Fruit fly (Drosophila melanogaster) whole organism, embryonic: ENCODE measurements around the gene CG43702.
A peak's percentile ranks its signal among the peaks of the same experiment; 100 is the strongest.

ENCODE experiments used
- Atf6 ChIP-seq: fragments of 200-800 bp; sonication (Bioruptor generic); IDR thresholded peaks from 2 replicates; pipeline ENCODE4 v1.3.6; 2022; ENCODE audit warnings: missing biosample characterization, missing genetic modification characterization
- B-H2 ChIP-seq: fragments of 200-800 bp; sonication (Bioruptor generic); optimal IDR thresholded peaks from 2 replicates; lab custom pipeline; 2018; ENCODE audit warnings: missing biosample characterization, mild to moderate bottlenecking, missing genetic modification characterization
- CG10462 ChIP-seq: fragments of 200-800 bp; sonication (Bioruptor generic); optimal IDR thresholded peaks from 2 replicates; lab custom pipeline; 2016; ENCODE audit warnings: missing biosample characterization, missing genetic modification characterization
- CG11560 ChIP-seq: fragments of 200-800 bp; sonication (Bioruptor generic); IDR thresholded peaks from 3 replicates; pipeline ENCODE4 v1.3.6; 2022; ENCODE audit warnings: missing biosample characterization, missing genetic modification characterization
- CG12155 ChIP-seq: fragments of 200-800 bp; sonication (Bioruptor generic); optimal IDR thresholded peaks from 3 replicates; lab custom pipeline; 2016; ENCODE audit warnings: missing biosample characterization, missing genetic modification characterization
- CG14441 ChIP-seq: fragments of 200-800 bp; sonication (Bioruptor generic); IDR thresholded peaks from 2 replicates; pipeline ENCODE4 v1.3.6; 2022; ENCODE audit warnings: missing biosample characterization, missing genetic modification characterization
- CG16779 ChIP-seq: fragments of 200-800 bp; sonication (Bioruptor generic); IDR thresholded peaks from 2 replicates; pipeline ENCODE4 v1.3.6; 2022; ENCODE audit warnings: missing biosample characterization, missing genetic modification characterization
- CG2120 ChIP-seq: fragments of 200-800 bp; sonication (Bioruptor generic); optimal IDR thresholded peaks from 3 replicates; lab custom pipeline; 2016; ENCODE audit warnings: missing biosample characterization, missing genetic modification characterization
- CG2199 ChIP-seq: fragments of 200-800 bp; sonication (Bioruptor generic); IDR thresholded peaks from 3 replicates; pipeline ENCODE4 v1.3.6; 2022; ENCODE audit warnings: missing biosample characterization, missing genetic modification characterization
- CG2875 ChIP-seq: fragments of 200-800 bp; sonication (Bioruptor generic); optimal IDR thresholded peaks from 2 replicates; lab custom pipeline; 2017; ENCODE audit warnings: missing biosample characterization, mild to moderate bottlenecking, missing genetic modification characterization, missing genetic modification reagents
- CG3163 ChIP-seq: fragments of 200-800 bp; sonication (Bioruptor generic); optimal IDR thresholded peaks from 3 replicates; lab custom pipeline; 2016; ENCODE audit warnings: missing biosample characterization, missing genetic modification characterization
- CG32532 ChIP-seq: fragments of 200-800 bp; sonication (Bioruptor generic); IDR thresholded peaks from 2 replicates; pipeline ENCODE4 v1.3.6; 2022; ENCODE audit warnings: missing biosample characterization, missing genetic modification characterization
- CG4328 ChIP-seq: fragments of 200-800 bp; sonication (Bioruptor generic); optimal IDR thresholded peaks from 3 replicates; lab custom pipeline; 2017; ENCODE audit warnings: missing biosample characterization, missing genetic modification reagents, missing genetic modification characterization
- CG5180 ChIP-seq: fragments of 200-800 bp; sonication (Bioruptor generic); optimal IDR thresholded peaks from 3 replicates; lab custom pipeline; 2017; ENCODE audit warnings: missing biosample characterization, missing genetic modification characterization, mild to moderate bottlenecking, moderate library complexity, missing genetic modification reagents
- CG6272 ChIP-seq: fragments of 200-800 bp; sonication (Bioruptor generic); IDR thresholded peaks from 2 replicates; pipeline ENCODE4 v1.3.6; 2022; ENCODE audit warnings: missing biosample characterization, missing genetic modification characterization
- CG6683 ChIP-seq: fragments of 200-800 bp; sonication (Bioruptor generic); optimal IDR thresholded peaks from 2 replicates; lab custom pipeline; 2017; ENCODE audit warnings: missing biosample characterization, mild to moderate bottlenecking, missing genetic modification characterization, missing genetic modification reagents
- CG7928 ChIP-seq: fragments of 200-800 bp; sonication (Bioruptor generic); optimal IDR thresholded peaks from 2 replicates; lab custom pipeline; 2017; ENCODE audit warnings: missing biosample characterization, mild to moderate bottlenecking, missing genetic modification characterization
- CG8290 ChIP-seq, 3 experiments: fragments of 200-800 bp; sonication (Bioruptor generic); optimal IDR thresholded peaks; 2 replicates each; lab custom pipeline; 2016 to 2019; ENCODE audit warnings: missing biosample characterization in 3 of 3, missing genetic modification characterization in 3 of 3, mild to moderate bottlenecking in 2 of 3, moderate library complexity in 1 of 3
- CG9932 ChIP-seq: fragments of 200-800 bp; sonication (Bioruptor generic); IDR thresholded peaks from 2 replicates; pipeline ENCODE4 v1.3.6; 2022; ENCODE audit warnings: missing biosample characterization, missing genetic modification characterization
- CHES-1-like ChIP-seq: fragments of 200-800 bp; sonication (Bioruptor generic); optimal IDR thresholded peaks from 2 replicates; lab custom pipeline; 2016; ENCODE audit warnings: missing biosample characterization, missing genetic modification characterization
- CoRest ChIP-seq: fragments of 200-800 bp; sonication (Bioruptor generic); optimal IDR thresholded peaks from 3 replicates; lab custom pipeline; 2018; ENCODE audit warnings: missing biosample characterization, mild to moderate bottlenecking, missing genetic modification characterization, moderate library complexity
- D19A ChIP-seq: fragments of 200-800 bp; optimal IDR thresholded peaks from 3 replicates; lab custom pipeline; 2019; ENCODE audit warnings: missing biosample characterization, mild to moderate bottlenecking, missing genetic modification characterization, moderate library complexity
- Dbx ChIP-seq: fragments of 200-800 bp; sonication (Bioruptor generic); IDR thresholded peaks from 3 replicates; pipeline ENCODE4 v1.3.6; 2022; ENCODE audit warnings: missing biosample characterization, missing genetic modification characterization
- Dek ChIP-seq: fragments of 200-800 bp; sonication (Bioruptor generic); optimal IDR thresholded peaks from 3 replicates; lab custom pipeline; 2019; ENCODE audit warnings: missing biosample characterization, mild to moderate bottlenecking, missing genetic modification characterization, moderate library complexity
- Drgx ChIP-seq: fragments of 200-800 bp; sonication (Bioruptor generic); IDR thresholded peaks from 2 replicates; pipeline ENCODE4 v1.3.6; 2022; ENCODE audit warnings: missing biosample characterization, missing genetic modification characterization
- Hr3 ChIP-seq: fragments of 200-800 bp; sonication (Bioruptor generic); optimal IDR thresholded peaks from 3 replicates; lab custom pipeline; 2016; ENCODE audit warnings: missing biosample characterization, missing genetic modification characterization
- MESR4 ChIP-seq: fragments of 200-800 bp; sonication (Bioruptor generic); optimal IDR thresholded peaks from 2 replicates; lab custom pipeline; 2018; ENCODE audit warnings: missing biosample characterization, mild to moderate bottlenecking, missing genetic modification characterization, moderate library complexity
- Ptx1 ChIP-seq: fragments of 200-800 bp; sonication (Bioruptor generic); IDR thresholded peaks from 2 replicates; pipeline ENCODE4 v1.3.6; 2022; ENCODE audit warnings: missing biosample characterization, missing genetic modification characterization
- Side ChIP-seq: fragments of 200-800 bp; sonication (Bioruptor generic); optimal IDR thresholded peaks from 2 replicates; lab custom pipeline; 2016; ENCODE audit warnings: missing biosample characterization, missing genetic modification characterization
- Usf ChIP-seq: fragments of 200-800 bp; sonication (Bioruptor generic); optimal IDR thresholded peaks from 2 replicates; lab custom pipeline; 2017; ENCODE audit warnings: missing genotype, missing biosample characterization, missing genetic modification characterization
- Vsx1 ChIP-seq: fragments of 200-800 bp; sonication (Bioruptor generic); optimal IDR thresholded peaks from 2 replicates; lab custom pipeline; 2017; ENCODE audit warnings: missing biosample characterization, mild to moderate bottlenecking, missing genetic modification characterization, missing genetic modification reagents
- bcd ChIP-seq: fragments of 200-800 bp; sonication (Bioruptor generic); optimal IDR thresholded peaks from 2 replicates; lab custom pipeline; 2017; ENCODE audit warnings: missing biosample characterization, mild to moderate bottlenecking, missing genetic modification characterization
- cad ChIP-seq: fragments of >200 bp; optimal IDR thresholded peaks from 2 replicates; lab custom pipeline; 2017; ENCODE audit warnings: missing biosample characterization, missing genetic modification characterization
- cas ChIP-seq: fragments of 200-800 bp; sonication (Bioruptor generic); IDR thresholded peaks from 2 replicates; pipeline ENCODE4 v1.3.6; 2022; ENCODE audit warnings: missing biosample characterization, missing genetic modification characterization
- chinmo ChIP-seq: fragments of 200-800 bp; sonication (Bioruptor generic); IDR thresholded peaks from 4 replicates; pipeline ENCODE4 v1.3.6; 2022; ENCODE audit warnings: missing biosample characterization, missing genetic modification characterization; ENCODE audit not compliant: partially characterized antibody
- corto ChIP-seq: fragments of 200-800 bp; sonication (Bioruptor generic); optimal IDR thresholded peaks from 2 replicates; lab custom pipeline; 2016; ENCODE audit warnings: missing biosample characterization, mild to moderate bottlenecking, missing genetic modification characterization, moderate library complexity
- dmrt11E ChIP-seq: fragments of 200-800 bp; sonication (Bioruptor generic); optimal IDR thresholded peaks from 3 replicates; lab custom pipeline; 2018; ENCODE audit warnings: missing biosample characterization, mild to moderate bottlenecking, missing genetic modification characterization, moderate library complexity
- grau ChIP-seq: fragments of 200-800 bp; optimal IDR thresholded peaks from 3 replicates; lab custom pipeline; 2019; ENCODE audit warnings: missing biosample characterization, mild to moderate bottlenecking, missing genetic modification characterization, moderate library complexity
- gro ChIP-seq: fragments of 200-800 bp; sonication (Bioruptor generic); optimal IDR thresholded peaks from 2 replicates; lab custom pipeline; 2016; ENCODE audit warnings: missing biosample characterization, missing genetic modification characterization
- gsb ChIP-seq: fragments of 200-800 bp; sonication (Bioruptor generic); IDR thresholded peaks from 2 replicates; pipeline ENCODE4 v1.3.6; 2022; ENCODE audit warnings: missing biosample characterization, missing genetic modification characterization
- jing ChIP-seq: fragments of 200-800 bp; sonication (Bioruptor generic); optimal IDR thresholded peaks from 2 replicates; lab custom pipeline; 2018; ENCODE audit warnings: missing biosample characterization, mild to moderate bottlenecking, missing genetic modification characterization
- jumu ChIP-seq: fragments of 200-800 bp; sonication (Bioruptor generic); optimal IDR thresholded peaks from 3 replicates; lab custom pipeline; 2016; ENCODE audit warnings: missing biosample characterization, missing genetic modification characterization
- knrl ChIP-seq: fragments of 200-800 bp; sonication (Bioruptor generic); IDR thresholded peaks from 3 replicates; pipeline ENCODE4 v1.3.6; 2022; ENCODE audit warnings: missing biosample characterization, missing genetic modification characterization; ENCODE audit not compliant: partially characterized antibody
- pb ChIP-seq: fragments of 200-800 bp; sonication (Bioruptor generic); optimal IDR thresholded peaks from 3 replicates; lab custom pipeline; 2016; ENCODE audit warnings: missing biosample characterization, missing genetic modification characterization
- shn ChIP-seq: fragments of 200-800 bp; sonication (Bioruptor generic); optimal IDR thresholded peaks from 3 replicates; lab custom pipeline; 2016; ENCODE audit warnings: missing biosample characterization, missing genetic modification characterization
- tio ChIP-seq: fragments of 200-800 bp; sonication (Bioruptor generic); optimal IDR thresholded peaks from 2 replicates; lab custom pipeline; 2017; ENCODE audit warnings: missing biosample characterization, missing genetic modification characterization, inconsistent platforms
- usp ChIP-seq: fragments of >200 bp; optimal IDR thresholded peaks from 2 replicates; lab custom pipeline; 2017; ENCODE audit warnings: missing biosample characterization, missing genetic modification characterization
- vvl ChIP-seq: fragments of 200-800 bp; sonication (Bioruptor generic); IDR thresholded peaks from 2 replicates; pipeline ENCODE4 v1.3.6; 2022; ENCODE audit warnings: missing biosample characterization, missing genetic modification characterization

CG43702 gene

DNA sequence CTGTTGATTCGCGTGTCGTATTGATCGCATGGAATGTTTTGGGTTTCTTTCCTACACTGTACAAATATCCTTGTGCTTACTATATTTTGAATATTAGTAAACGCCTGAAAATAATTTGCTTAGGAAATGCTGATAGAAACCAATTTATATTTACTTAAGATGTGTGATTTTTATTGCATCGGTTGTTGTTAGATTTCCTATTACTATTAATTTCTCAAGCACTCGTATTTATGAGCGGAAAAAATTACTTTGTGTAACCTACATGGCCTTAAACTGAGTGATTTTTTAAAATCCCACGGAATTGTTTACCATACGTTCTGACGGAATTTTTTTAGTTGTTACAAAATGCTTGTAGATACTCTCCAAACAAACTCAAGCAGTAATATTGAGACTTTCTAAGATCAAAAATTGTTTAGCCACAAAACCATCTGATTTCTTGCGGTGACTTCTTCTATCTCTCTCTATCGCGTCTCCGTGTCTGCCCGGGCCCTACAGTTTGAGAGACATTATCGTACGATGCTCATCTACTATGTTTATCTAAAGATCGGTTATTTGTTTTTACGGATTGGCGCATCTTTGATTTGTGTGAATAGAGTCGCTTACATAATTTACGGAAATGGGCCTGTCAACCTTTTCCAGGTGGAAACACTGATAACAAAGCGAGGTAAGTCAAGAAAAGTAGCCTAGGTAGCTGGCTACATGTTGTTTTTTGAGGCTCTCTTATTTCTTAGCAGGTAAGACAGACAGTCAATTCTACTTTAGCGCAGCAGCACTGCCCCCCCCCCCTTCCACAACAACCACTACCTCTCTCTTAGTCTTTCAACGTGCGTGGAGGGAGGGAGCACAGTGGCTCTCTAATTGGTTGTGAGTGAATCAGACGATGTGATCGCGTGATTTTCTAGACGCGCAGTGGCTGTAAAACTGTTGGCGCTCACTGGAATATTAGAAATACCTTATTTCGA, 21.9 kb upstream of the CG43702 start (continued):
- TF ChIP-seq CG2120 (GFP tag; lab: Kevin White, UChicago), result peak; percentile 76
- TF ChIP-seq CG32532 (GFP tag; lab: Robert Waterston, UW), result peak; percentile 41; the same call in 1 of the 2 replicates
- TF ChIP-seq Drgx (GFP tag; lab: Robert Waterston, UW), result no peak
- TF ChIP-seq CG7928 (GFP tag; lab: Kevin White, UChicago), result peak; percentile 8
- peak; percentile 51 for TF ChIP-seq Side (GFP tag; lab: Kevin White, UChicago)
- TF ChIP-seq CG6683 (GFP tag; lab: Kevin White, UChicago), result no peak
- TF ChIP-seq CG8290 (GFP tag; optimal IDR thresholded peaks at IDR 0.05; lab: Kevin White, UChicago), result peak; percentile 18
- peak in 1 of 2 experiments; percentile 12 for TF ChIP-seq CG8290 (tag; optimal IDR thresholded peaks at IDR 0.05; lab: Kevin White, UChicago)
- TF ChIP-seq CG12155 (GFP tag; lab: Kevin White, UChicago), result no peak
- peak; percentile 11 for TF ChIP-seq CG5180 (GFP tag; lab: Kevin White, UChicago)
- TF ChIP-seq bcd (GFP tag; lab: Kevin White, UChicago), result peak; percentile 66
- TF ChIP-seq Vsx1 (GFP tag; lab: Kevin White, UChicago), result peak; percentile 55
- no peak for TF ChIP-seq CG11560 (tag; lab: Robert Waterston, UW)
- peak; percentile 19 for TF ChIP-seq Usf (GFP tag; lab: Kevin White, UChicago)
- peak; percentile 75 for TF ChIP-seq cad (GFP tag; lab: Kevin White, UChicago)
- peak; percentile 74 for TF ChIP-seq dmrt11E (tag; lab: Kevin White, UChicago)
- TF ChIP-seq CG2199 (GFP tag; lab: Robert Waterston, UW), result peak; percentile 45; the same call in 1 of the 3 replicates
- peak; percentile 39 for TF ChIP-seq gro
- TF ChIP-seq chinmo (GFP tag; lab: Robert Waterston, UW), result 0 out of 4 replicates have a peak, but pooled peaks have one; percentile 39
- TF ChIP-seq CHES-1-like (GFP tag; lab: Kevin White, UChicago), result peak; percentile 39
- TF ChIP-seq CG4328 (GFP tag; lab: Kevin White, UChicago), result no peak
- no peak; the same call in 2 of the 3 replicates for TF ChIP-seq Dbx (GFP tag; lab: Robert Waterston, UW)
- no peak for TF ChIP-seq corto (GFP tag; lab: Kevin White, UChicago)
- TF ChIP-seq pb (GFP tag; lab: Kevin White, UChicago), result peak; percentile 8
- TF ChIP-seq CG16779 (GFP tag; lab: Robert Waterston, UW), result no peak
- TF ChIP-seq CG10462, result peak; percentile 34
- peak; percentile 60 for TF ChIP-seq Ptx1 (GFP tag; lab: Robert Waterston, UW)
- TF ChIP-seq grau, result peak; percentile 72
- peak; percentile 67 for TF ChIP-seq shn (GFP tag; lab: Kevin White, UChicago)
- TF ChIP-seq jumu (GFP tag; lab: Kevin White, UChicago), result peak; percentile 42
- peak; percentile 50 for TF ChIP-seq jing (GFP tag; lab: Kevin White, UChicago)
- TF ChIP-seq tio (GFP tag; lab: Kevin White, UChicago), result peak; percentile 63
- peak; percentile 53 for TF ChIP-seq D19A (tag; lab: Kevin White, UChicago)
- peak; percentile 50; the same call in 1 of the 2 replicates for TF ChIP-seq CG14441
- peak; percentile 47 for TF ChIP-seq Hr3 (GFP tag; lab: Kevin White, UChicago)
- TF ChIP-seq Dek (tag; lab: Kevin White, UChicago), result peak; percentile 11
- TF ChIP-seq Atf6 (GFP tag; lab: Robert Waterston, UW), result peak; percentile 45; the same call in 1 of the 2 replicates
- no peak for TF ChIP-seq B-H2
- 0 out of 2 replicates have a peak, but pooled peaks have one; percentile 14 for TF ChIP-seq CG6272
- no peak for TF ChIP-seq cas (GFP tag; lab: Robert Waterston, UW)
- no peak for TF ChIP-seq usp (GFP tag; lab: Kevin White, UChicago)
- TF ChIP-seq gsb (GFP tag; lab: Robert Waterston, UW), result no peak
- TF ChIP-seq knrl, result no peak; the same call in 2 of the 3 replicates
- TF ChIP-seq vvl (GFP tag; lab: Robert Waterston, UW), result peak; percentile 7; the same call in 1 of the 2 replicates
- TF ChIP-seq MESR4 (GFP tag; lab: Kevin White, UChicago), result no peak
- peak; percentile 87 for TF ChIP-seq CG3163 (GFP tag; lab: Kevin White, UChicago)
- peak; percentile 76 for TF ChIP-seq CoRest
- TF ChIP-seq CG9932, result peak; percentile 46
- no peak for TF ChIP-seq CG2875
